Fruit fly (Drosophila melanogaster): ENCODE measurements around the gene Ddc.

DNA sequence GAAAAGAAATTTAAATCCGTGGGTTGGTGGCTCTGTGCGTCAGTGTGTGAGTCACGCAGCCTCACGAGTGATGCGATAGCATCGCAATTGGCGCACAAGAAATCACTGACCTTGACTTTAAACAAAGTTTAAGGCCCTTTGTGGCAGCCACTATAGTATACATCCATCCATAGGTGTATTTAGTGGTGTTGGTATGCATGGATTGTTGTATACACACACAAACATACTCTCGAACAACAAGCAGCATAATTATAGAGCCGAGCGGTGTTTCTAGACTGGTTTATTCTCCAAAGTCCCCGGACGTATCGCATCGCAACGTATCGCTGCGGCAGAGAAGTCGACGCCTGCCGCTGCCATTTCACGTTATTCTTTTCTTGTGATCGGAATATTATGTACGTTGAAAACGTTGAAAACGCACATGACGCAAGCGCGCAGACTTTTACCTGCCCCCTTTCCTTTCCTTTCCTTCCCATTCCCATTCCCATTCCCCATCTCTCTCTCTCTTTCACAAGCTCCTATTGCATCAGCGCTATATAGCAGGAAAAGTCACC lies 36.7 kb upstream of the Ddc start:
- TF ChIP-seq psq (optimal IDR thresholded peaks at IDR 0.05) = no peak
- no peak for TF ChIP-seq pan (optimal IDR thresholded peaks at IDR 0.05)
- peak in 1 of 2 experiments; percentile 81 for TF ChIP-seq EcR (GFP tag; optimal IDR thresholded peaks at IDR 0.05)
- no peak for TF ChIP-seq usp (GFP tag; optimal IDR thresholded peaks at IDR 0.05)
- TF ChIP-seq Dll (optimal IDR thresholded peaks at IDR 0.05) = no peak

Measured in whole organism.